Worm (Caenorhabditis elegans) whole organism, L3 larva: Measurements from ENCODE around the gene B0244.15.

Experiments
- ZK546.5 ChIP-seq: sonication (generic microtip); optimal IDR thresholded peaks from 2 replicates; lab custom pipeline; 2017; ENCODE audit warnings: missing biosample characterization, missing genetic modification characterization
- aly-2 ChIP-seq: fragments of 150-350 bp; optimal IDR thresholded peaks from 2 replicates; lab custom pipeline; 2014; ENCODE audit warnings: missing biosample characterization, missing genetic modification characterization
- daf-12 ChIP-seq: fragments of 150-350 bp; optimal IDR thresholded peaks from 2 replicates; lab custom pipeline; 2014; ENCODE audit warnings: missing biosample characterization, missing genetic modification reagents, missing genetic modification characterization
- egl-27 ChIP-seq: sonication (generic microtip); optimal IDR thresholded peaks from 4 replicates; lab custom pipeline; 2017; ENCODE audit warnings: missing biosample characterization, missing genetic modification reagents, missing genetic modification characterization
- jun-1 ChIP-seq: fragments of 150-350 bp; optimal IDR thresholded peaks from 2 replicates; lab custom pipeline; 2014; ENCODE audit warnings: missing biosample characterization, missing genetic modification reagents, missing genetic modification characterization
- nhr-237 ChIP-seq: fragments of 150-350 bp; optimal IDR thresholded peaks from 2 replicates; lab custom pipeline; 2014; ENCODE audit warnings: missing biosample characterization, missing genetic modification characterization
- nhr-76 ChIP-seq: fragments of 150-350 bp; sonication (generic microtip); optimal IDR thresholded peaks from 5 replicates; lab custom pipeline; 2014; ENCODE audit warnings: missing biosample characterization, missing genetic modification characterization
- pha-4 ChIP-seq: fragments of 150-350 bp; optimal IDR thresholded peaks from 2 replicates; lab custom pipeline; 2014; ENCODE audit warnings: missing biosample characterization, missing genetic modification reagents, missing genetic modification characterization
- snpc-4 ChIP-seq: fragments of 150-350 bp; optimal IDR thresholded peaks from 2 replicates; lab custom pipeline; 2014; ENCODE audit warnings: missing biosample characterization, missing genetic modification characterization

DNA sequence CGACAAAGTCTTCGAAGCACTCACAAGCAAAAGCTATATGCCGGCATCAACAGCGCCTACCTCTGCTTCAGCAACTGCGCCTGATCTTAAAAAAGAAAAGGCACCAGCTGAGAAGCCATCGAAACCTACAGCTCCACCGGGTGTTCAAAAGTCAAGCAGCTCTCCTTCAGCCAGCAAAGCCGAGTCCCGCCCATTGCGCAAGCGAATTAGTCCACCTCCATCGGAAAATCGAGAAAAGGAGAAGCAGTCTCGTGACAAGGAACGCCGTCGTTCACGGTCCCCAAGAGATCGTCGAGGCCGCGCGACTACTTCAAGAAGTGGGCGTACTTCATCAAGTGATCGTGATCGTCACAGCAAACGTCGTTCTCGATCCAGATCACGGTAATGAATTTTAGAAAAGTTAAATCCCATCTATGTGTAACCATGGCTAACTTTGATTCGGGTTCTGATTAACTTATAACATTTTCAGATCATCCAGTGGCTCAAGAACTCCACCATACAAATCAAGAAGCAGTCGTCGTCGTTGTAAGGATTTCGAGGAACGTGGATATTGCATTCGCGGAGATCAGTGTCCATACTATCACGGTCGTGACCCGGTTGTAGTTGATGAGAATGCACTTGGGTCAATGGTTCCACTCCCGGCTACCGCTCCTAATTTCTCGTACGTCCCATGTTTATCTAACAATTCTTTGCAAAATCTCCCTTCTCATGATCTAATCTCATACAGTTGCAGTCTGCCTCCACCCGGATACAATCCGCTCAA is 31.1 kb upstream of the B0244.15 start:
- no peak for TF ChIP-seq nhr-76
- TF ChIP-seq aly-2 (tag; lab: Kevin White, UChicago): no peak
- TF ChIP-seq nhr-237: no peak
- TF ChIP-seq daf-12 (tag; lab: Kevin White, UChicago): no peak
- TF ChIP-seq ZK546.5 (tag; lab: Kevin White, UChicago): no peak
- no peak for TF ChIP-seq egl-27
- no peak for TF ChIP-seq snpc-4 (tag; lab: Kevin White, UChicago)
- TF ChIP-seq jun-1 (tag; lab: Kevin White, UChicago): no peak
- TF ChIP-seq pha-4: no peak
